Fruit fly (Drosophila melanogaster) whole organism, pupa: ENCODE data around the gene fliI.

ENCODE experiments used
- CG10348 ChIP-seq: fragments of 200-800 bp; sonication (Bioruptor generic); IDR thresholded peaks from 2 replicates; pipeline ENCODE4 v1.3.6; 2022; ENCODE audit warnings: missing biosample characterization, missing genetic modification characterization
- CG12605 ChIP-seq: fragments of 200-800 bp; sonication (Bioruptor generic); IDR thresholded peaks from 2 replicates; pipeline ENCODE4 v1.3.6; 2022; ENCODE audit warnings: missing biosample characterization, missing genetic modification characterization
- CG13204 ChIP-seq: fragments of 200-800 bp; sonication (Bioruptor generic); optimal IDR thresholded peaks from 2 replicates; lab custom pipeline; 2018; ENCODE audit warnings: missing biosample characterization, mild to moderate bottlenecking, missing genetic modification characterization, moderate library complexity
- CG14655 ChIP-seq: fragments of 200-800 bp; sonication (Bioruptor generic); optimal IDR thresholded peaks from 3 replicates; lab custom pipeline; 2017; ENCODE audit warnings: mild to moderate bottlenecking, missing biosample characterization, missing genetic modification reagents, missing genetic modification characterization
- CG15710 ChIP-seq: fragments of 200-800 bp; sonication (Bioruptor generic); optimal IDR thresholded peaks from 2 replicates; lab custom pipeline; 2018; ENCODE audit warnings: missing biosample characterization, mild to moderate bottlenecking, missing genetic modification characterization, moderate library complexity
- CG17806 ChIP-seq: fragments of 200-800 bp; sonication (Bioruptor generic); optimal IDR thresholded peaks from 2 replicates; lab custom pipeline; 2018; ENCODE audit warnings: missing biosample characterization, mild to moderate bottlenecking, missing genetic modification characterization, moderate library complexity
- CG32121 ChIP-seq: fragments of 200-800 bp; sonication (Bioruptor generic); IDR thresholded peaks from 2 replicates; pipeline ENCODE4 v1.3.6; 2022; ENCODE audit warnings: missing biosample characterization, missing genetic modification characterization
- CG34367 ChIP-seq: fragments of 200-800 bp; sonication (Bioruptor generic); optimal IDR thresholded peaks from 2 replicates; lab custom pipeline; 2018; ENCODE audit warnings: missing biosample characterization, mild to moderate bottlenecking, missing genetic modification characterization
- CG4496 ChIP-seq: fragments of 200-800 bp; sonication (Bioruptor generic); IDR thresholded peaks from 3 replicates; pipeline ENCODE4 v1.3.6; 2022; ENCODE audit warnings: missing biosample characterization, missing genetic modification characterization
- CG8159 ChIP-seq: fragments of 200-800 bp; sonication (Bioruptor generic); optimal IDR thresholded peaks from 3 replicates; lab custom pipeline; 2018; ENCODE audit warnings: missing biosample characterization, mild to moderate bottlenecking, missing genetic modification characterization, moderate library complexity
- CG8301 ChIP-seq: fragments of 200-800 bp; sonication (Bioruptor generic); optimal IDR thresholded peaks from 2 replicates; lab custom pipeline; 2018; ENCODE audit warnings: missing biosample characterization, mild to moderate bottlenecking, missing genetic modification characterization
- CG9948 ChIP-seq: fragments of 200-800 bp; sonication (Bioruptor generic); optimal IDR thresholded peaks from 2 replicates; lab custom pipeline; 2018; ENCODE audit warnings: missing biosample characterization, mild to moderate bottlenecking, missing genetic modification characterization, moderate library complexity
- D1 ChIP-seq: fragments of 200-800 bp; sonication (Bioruptor generic); optimal IDR thresholded peaks from 2 replicates; lab custom pipeline; 2018; ENCODE audit warnings: missing biosample characterization, mild to moderate bottlenecking, missing genetic modification characterization, moderate library complexity
- EcR ChIP-seq: fragments of 200-800 bp; sonication (Bioruptor generic); optimal IDR thresholded peaks from 3 replicates; lab custom pipeline; 2019; ENCODE audit warnings: missing biosample characterization, missing genetic modification characterization, mild to moderate bottlenecking, moderate library complexity, missing genetic modification reagents
- Ets98B ChIP-seq: fragments of 200-800 bp; sonication (Bioruptor generic); IDR thresholded peaks from 2 replicates; pipeline ENCODE4 v1.3.6; 2022; ENCODE audit warnings: missing biosample characterization, missing genetic modification characterization
- Pif1A ChIP-seq: fragments of 200-800 bp; sonication (Bioruptor generic); optimal IDR thresholded peaks from 3 replicates; lab custom pipeline; 2016; ENCODE audit warnings: missing biosample characterization, missing genetic modification characterization
- Pif1B ChIP-seq: fragments of 200-800 bp; sonication (Bioruptor generic); optimal IDR thresholded peaks from 3 replicates; lab custom pipeline; 2016; ENCODE audit warnings: missing biosample characterization, missing genetic modification characterization
- Snoo ChIP-seq: fragments of 200-800 bp; sonication (Bioruptor generic); optimal IDR thresholded peaks from 3 replicates; lab custom pipeline; 2017; ENCODE audit warnings: missing biosample characterization, mild to moderate bottlenecking, missing genetic modification characterization, inconsistent platforms
- fd96Ca ChIP-seq: fragments of 200-800 bp; sonication (Bioruptor generic); IDR thresholded peaks from 3 replicates; pipeline ENCODE4 v1.3.6; 2022; ENCODE audit warnings: missing biosample characterization, missing genetic modification characterization
- gl ChIP-seq: fragments of 200-800 bp; sonication (Bioruptor generic); optimal IDR thresholded peaks from 2 replicates; lab custom pipeline; 2018; ENCODE audit warnings: missing biosample characterization, mild to moderate bottlenecking, missing genetic modification characterization
- rn ChIP-seq: fragments of 200-800 bp; sonication (Bioruptor generic); IDR thresholded peaks from 2 replicates; pipeline ENCODE4 v1.3.6; 2022; ENCODE audit warnings: missing biosample characterization, missing genetic modification characterization

fliI gene

dm6 chrX:21338153-21338552 lies 1.4 kb upstream of the fliI start:
- no peak for TF ChIP-seq CG8301 (tag; lab: Kevin White, UChicago)
- TF ChIP-seq CG15710 (tag; lab: Kevin White, UChicago): no peak
- no peak for TF ChIP-seq Ets98B (GFP tag; lab: Robert Waterston, UW)

DNA sequence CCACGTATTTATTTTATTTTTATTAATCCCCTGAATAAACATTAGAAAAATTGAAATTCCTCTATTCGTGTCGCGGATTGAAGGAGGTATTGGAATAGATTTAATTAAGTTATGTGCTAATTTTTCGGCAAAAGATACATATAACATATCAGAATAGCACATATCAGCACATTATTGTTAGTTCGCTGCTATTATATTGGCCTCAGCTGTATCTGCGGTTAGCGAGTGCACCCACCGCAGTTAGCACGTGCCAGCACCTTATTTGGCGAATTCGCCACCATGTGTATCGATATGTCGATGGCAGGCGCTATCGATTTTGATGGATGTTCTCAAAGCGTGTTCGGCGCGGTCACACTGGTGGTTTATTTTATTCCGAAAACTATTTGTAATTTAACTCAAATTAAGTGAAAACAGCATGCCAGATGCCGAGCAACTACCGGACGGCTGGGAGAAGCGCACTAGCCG lies 5.5 kb downstream of the fliI start, which contains the start of gene dod:
dod (plus strand) TSS at position 323 of the 465 bp plus-strand sequence.
- peak; percentile 54 for TF ChIP-seq Pif1B (GFP tag; lab: Kevin White, UChicago)
- TF ChIP-seq rn (GFP tag; lab: Robert Waterston, UW): no peak
- peak; percentile 39 for TF ChIP-seq CG8159 (tag; lab: Kevin White, UChicago)
- TF ChIP-seq CG14655 (GFP tag; lab: Kevin White, UChicago): no peak
- TF ChIP-seq Pif1A (GFP tag; lab: Kevin White, UChicago): no peak
- TF ChIP-seq D1: no peak
- no peak for TF ChIP-seq CG32121 (GFP tag; lab: Robert Waterston, UW)
- no peak for TF ChIP-seq EcR (GFP tag; lab: Kevin White, UChicago)
- TF ChIP-seq Snoo (tag; lab: Kevin White, UChicago): peak; percentile 36
- 0 out of 2 replicates have a peak, but pooled peaks have one; percentile 10 for TF ChIP-seq CG12605 (GFP tag; lab: Robert Waterston, UW)
- TF ChIP-seq fd96Ca (GFP tag; lab: Robert Waterston, UW): 0 out of 3 replicates have a peak, but pooled peaks have one; percentile 8
- peak; percentile 63; the same call in 1 of the 2 replicates for TF ChIP-seq Ets98B (GFP tag; lab: Robert Waterston, UW)
- TF ChIP-seq CG10348 (GFP tag; lab: Robert Waterston, UW): no peak
- peak; percentile 71 for TF ChIP-seq CG4496 (GFP tag; lab: Robert Waterston, UW)
- TF ChIP-seq CG34367 (tag; lab: Kevin White, UChicago): peak; percentile 36
- TF ChIP-seq CG17806 (tag; lab: Kevin White, UChicago): peak; percentile 51
- TF ChIP-seq CG9948 (tag; lab: Kevin White, UChicago): peak; percentile 40
- TF ChIP-seq CG15710 (tag; lab: Kevin White, UChicago): peak; percentile 36
- peak; percentile 47 for TF ChIP-seq CG8301 (tag; lab: Kevin White, UChicago)
- TF ChIP-seq gl: no peak
- no peak for TF ChIP-seq CG13204 (GFP tag; lab: Kevin White, UChicago)

DNA sequence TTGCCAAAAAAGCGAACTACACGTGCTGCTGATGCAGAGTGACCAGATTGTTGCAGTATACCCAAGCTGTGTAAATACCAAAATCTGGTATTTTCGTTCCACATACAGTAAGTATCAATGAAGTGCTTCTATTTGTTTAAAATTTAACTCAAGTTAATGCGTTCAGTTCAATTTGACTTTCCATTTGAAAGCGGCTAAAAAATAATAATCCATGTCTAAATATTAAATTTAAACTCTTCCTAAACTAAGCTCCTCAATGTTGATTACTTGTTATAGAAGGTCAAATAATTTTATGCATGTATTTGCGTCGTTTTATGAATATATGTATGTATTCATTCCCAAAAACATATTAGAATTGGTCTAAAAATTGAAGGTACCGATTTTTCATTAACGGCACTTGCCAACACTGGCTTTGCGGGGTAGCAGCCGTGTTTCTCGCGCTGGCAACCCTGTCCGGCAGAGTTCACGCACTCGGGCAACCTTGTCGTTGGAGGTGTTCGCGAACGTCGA lies 10.3 kb downstream of the fliI start, which contains the start of the genes peng and sol:
peng (minus strand) TSS at position 44 of the 510 bp plus-strand sequence.
sol (plus strand) TSS at position 481 of the 510 bp plus-strand sequence.
- TF ChIP-seq Pif1A (GFP tag; lab: Kevin White, UChicago) (no peak), CG8301 (tag; lab: Kevin White, UChicago) (peak; percentile 57), fd96Ca (GFP tag; lab: Robert Waterston, UW) (peak; percentile 45; the same call in 2 of the 3 replicates), CG8159 (tag; lab: Kevin White, UChicago) (peak; percentile 68), Ets98B (GFP tag; lab: Robert Waterston, UW) (peak; percentile 23; the same call in 1 of the 2 replicates), EcR (GFP tag; lab: Kevin White, UChicago) (peak; percentile 30), CG10348 (GFP tag; lab: Robert Waterston, UW) (0 out of 2 replicates have a peak, but pooled peaks have one; percentile 13), CG9948 (tag; lab: Kevin White, UChicago) (peak; percentile 54), CG15710 (tag; lab: Kevin White, UChicago) (peak; percentile 62), CG32121 (GFP tag; lab: Robert Waterston, UW) (no peak; the same call in 1 of the 2 replicates), Snoo (tag; lab: Kevin White, UChicago) (peak; percentile 70), CG4496 (GFP tag; lab: Robert Waterston, UW) (peak; percentile 65; the same call in 2 of the 3 replicates), CG34367 (tag; lab: Kevin White, UChicago) (peak; percentile 63), gl (no peak), Pif1B (GFP tag; lab: Kevin White, UChicago) (peak; percentile 55), D1 (no peak), CG17806 (tag; lab: Kevin White, UChicago) (peak; percentile 54)

dm6 chrX:21351210-21351824 lies 11.8 kb downstream of the fliI start:
- no peak for TF ChIP-seq CG8159 (tag; lab: Kevin White, UChicago)
- TF ChIP-seq rn (GFP tag; lab: Robert Waterston, UW): no peak
- no peak for TF ChIP-seq CG13204 (GFP tag; lab: Kevin White, UChicago)
- no peak for TF ChIP-seq Pif1A (GFP tag; lab: Kevin White, UChicago)
- TF ChIP-seq CG10348 (GFP tag; lab: Robert Waterston, UW): no peak
- no peak for TF ChIP-seq CG14655 (GFP tag; lab: Kevin White, UChicago)
- no peak for TF ChIP-seq CG17806 (tag; lab: Kevin White, UChicago)
- TF ChIP-seq CG34367 (tag; lab: Kevin White, UChicago): no peak

- TF ChIP-seq CG12605 (GFP tag; lab: Robert Waterston, UW): no peak
- no peak for TF ChIP-seq CG34367 (tag; lab: Kevin White, UChicago)
- no peak for TF ChIP-seq CG13204 (GFP tag; lab: Kevin White, UChicago)
- TF ChIP-seq CG32121 (GFP tag; lab: Robert Waterston, UW): no peak
- TF ChIP-seq Pif1B (GFP tag; lab: Kevin White, UChicago): no peak
- TF ChIP-seq rn (GFP tag; lab: Robert Waterston, UW): no peak
- no peak for TF ChIP-seq fd96Ca (GFP tag; lab: Robert Waterston, UW)
- no peak for TF ChIP-seq CG10348 (GFP tag; lab: Robert Waterston, UW)
- TF ChIP-seq CG17806 (tag; lab: Kevin White, UChicago): no peak
- TF ChIP-seq EcR (GFP tag; lab: Kevin White, UChicago): no peak
Observed at dm6 chrX:21353541-21353940, 14.0 kb downstream of the fliI start.
